Fruit fly (Drosophila melanogaster): ENCODE data around the gene Mco3.

Gene Mco3

dm6 chr3R:25897176-25897575 is at the start of gene Mco3:
TSS of gene Mco3 (plus strand) at chr3R:25897476.
- no peak for TF ChIP-seq dmrt11E (tag; optimal IDR thresholded peaks at IDR 0.05)
- TF ChIP-seq ase (GFP tag; IDR thresholded peaks at IDR 0.05) = no peak
- TF ChIP-seq CoRest (tag; optimal IDR thresholded peaks at IDR 0.05) = no peak
- TF ChIP-seq gce (GFP tag; IDR thresholded peaks at IDR 0.05) = no peak

- TF ChIP-seq dm (GFP tag; optimal IDR thresholded peaks at IDR 0.05) (no peak), CG4328 (GFP tag; optimal IDR thresholded peaks at IDR 0.05) (no peak), Elba2 (GFP tag; optimal IDR thresholded peaks at IDR 0.05) (peak; percentile 94), kni (GFP tag; optimal IDR thresholded peaks at IDR 0.05) (no peak), CoRest (tag; optimal IDR thresholded peaks at IDR 0.05) (peak; percentile 23), Rfx (GFP tag; IDR thresholded peaks at IDR 0.05) (peak; percentile 18; the same call in 1 of the 2 replicates), CG9215 (GFP tag; IDR thresholded peaks at IDR 0.05) (no peak), CG8290 (GFP tag; optimal IDR thresholded peaks at IDR 0.05) (no peak), CG8290 (tag; optimal IDR thresholded peaks at IDR 0.05) (no peak), CG14667 (GFP tag; IDR thresholded peaks at IDR 0.05) (no peak), tgo (GFP tag; IDR thresholded peaks at IDR 0.05) (no peak), kay (GFP tag; optimal IDR thresholded peaks at IDR 0.05) (no peak), org-1 (GFP tag; optimal IDR thresholded peaks at IDR 0.05) (no peak), Med (GFP tag) (peak; percentile 63), dmrt99B (tag; optimal IDR thresholded peaks at IDR 0.05) (no peak), MBD-R2 (GFP tag; IDR thresholded peaks at IDR 0.05) (peak; percentile 44; the same call in 1 of the 2 replicates), CG7357 (GFP tag; IDR thresholded peaks at IDR 0.05) (no peak), bigmax (GFP tag; optimal IDR thresholded peaks at IDR 0.05) (no peak), YL-1 (GFP tag; optimal IDR thresholded peaks at IDR 0.05) (peak; percentile 19), fd102C (GFP tag; optimal IDR thresholded peaks at IDR 0.05) (no peak), danr (GFP tag; IDR thresholded peaks at IDR 0.05) (no peak), CG2129 (GFP tag; IDR thresholded peaks at IDR 0.05; ENCODE audit: partially characterized antibody) (no peak), CG2678 (tag; optimal IDR thresholded peaks at IDR 0.05) (no peak), CG12659 (GFP tag; optimal IDR thresholded peaks at IDR 0.05) (peak; percentile 39), CG6813 (GFP tag; optimal IDR thresholded peaks at IDR 0.05) (no peak), zfh1 (GFP tag; IDR thresholded peaks at IDR 0.05) (0 out of 3 replicates have a peak, but pooled peaks have one; percentile 23), CG2202 (tag; optimal IDR thresholded peaks at IDR 0.05) (no peak), grau (tag; optimal IDR thresholded peaks at IDR 0.05) (no peak), NC2β (GFP tag; optimal IDR thresholded peaks at IDR 0.05) (no peak), CG1792 (GFP tag; optimal IDR thresholded peaks at IDR 0.05) (no peak), CG17568 (GFP tag; optimal IDR thresholded peaks at IDR 0.05) (no peak), Hsf (GFP tag; optimal IDR thresholded peaks at IDR 0.05) (no peak), CG11247 (GFP tag; IDR thresholded peaks at IDR 0.05) (no peak), crp (GFP tag; optimal IDR thresholded peaks at IDR 0.05) (no peak), gfzf (GFP tag; optimal IDR thresholded peaks at IDR 0.05) (peak; percentile 91), CTCF (GFP tag; optimal IDR thresholded peaks at IDR 0.05) (peak; percentile 93), CG8089 (GFP tag; optimal IDR thresholded peaks at IDR 0.05) (no peak), CG13424 (tag; optimal IDR thresholded peaks at IDR 0.05) (no peak), CG7928 (GFP tag; optimal IDR thresholded peaks at IDR 0.05) (peak; percentile 88), CG4360 (GFP tag; IDR thresholded peaks at IDR 0.05) (peak; percentile 84), dimm (GFP tag; IDR thresholded peaks at IDR 0.05) (no peak), CG43689 (GFP tag; IDR thresholded peaks at IDR 0.05) (no peak), HHEX (GFP tag; optimal IDR thresholded peaks at IDR 0.05) (no peak), Xbp1 (GFP tag; optimal IDR thresholded peaks at IDR 0.05) (no peak), CG1603 (tag; optimal IDR thresholded peaks at IDR 0.05) (peak; percentile 40), HLH3B (GFP tag; IDR thresholded peaks at IDR 0.05) (no peak), CG9797 (GFP tag; optimal IDR thresholded peaks at IDR 0.05) (peak; percentile 85), CG32532 (GFP tag; IDR thresholded peaks at IDR 0.05) (no peak)
Observed at dm6 chr3R:25851224-25851682, 46.0 kb upstream of the Mco3 start, which contains the start of the genes CG14545 and CG5886. TSS of gene CG14545 (minus strand) at chr3R:25851291. TSS of gene CG5886 (plus strand) at chr3R:25851632.

All from whole organism, embryonic.